Worm (Caenorhabditis elegans) whole organism, L3 larva: ENCODE results near the gene D1054.1.

Experiments used
- aly-2 ChIP-seq: fragments of 150-350 bp; optimal IDR thresholded peaks from 2 replicates; lab custom pipeline; 2014; ENCODE audit warnings: missing biosample characterization, missing genetic modification characterization
- ama-1 ChIP-seq: fragments of 150-350 bp; optimal IDR thresholded peaks from 2 replicates; lab custom pipeline; 2018
- ceh-16 ChIP-seq: sonication (generic microtip); optimal IDR thresholded peaks from 2 replicates; lab custom pipeline; 2017; ENCODE audit warnings: missing biosample characterization, missing genetic modification characterization
- ceh-28 ChIP-seq: fragments of 150-350 bp; optimal IDR thresholded peaks from 2 replicates; lab custom pipeline; 2014; ENCODE audit warnings: missing biosample characterization, missing genetic modification reagents, missing genetic modification characterization
- ceh-82 ChIP-seq: fragments of 150-350 bp; optimal IDR thresholded peaks from 2 replicates; lab custom pipeline; 2014; ENCODE audit warnings: missing biosample characterization, missing genetic modification characterization
- ceh-9 ChIP-seq: sonication (generic microtip); optimal IDR thresholded peaks from 2 replicates; lab custom pipeline; 2018; ENCODE audit warnings: missing biosample characterization, missing genetic modification characterization
- daf-12 ChIP-seq: fragments of 150-350 bp; optimal IDR thresholded peaks from 2 replicates; lab custom pipeline; 2014; ENCODE audit warnings: missing biosample characterization, missing genetic modification reagents, missing genetic modification characterization
- egl-27 ChIP-seq: sonication (generic microtip); optimal IDR thresholded peaks from 4 replicates; lab custom pipeline; 2017; ENCODE audit warnings: missing biosample characterization, missing genetic modification reagents, missing genetic modification characterization
- egl-5 ChIP-seq: fragments of 150-350 bp; optimal IDR thresholded peaks from 2 replicates; lab custom pipeline; 2017; ENCODE audit warnings: missing biosample characterization, missing genetic modification reagents, missing genetic modification characterization, inconsistent platforms
- elt-1 ChIP-seq: fragments of 150-350 bp; optimal IDR thresholded peaks from 2 replicates; lab custom pipeline; 2014; ENCODE audit warnings: missing biosample characterization, missing genetic modification characterization
- elt-2 ChIP-seq: sonication (generic microtip); optimal IDR thresholded peaks from 2 replicates; lab custom pipeline; 2016; ENCODE audit warnings: missing genetic modification reagents, mild to moderate bottlenecking, missing genetic modification characterization, missing compliant biosample characterization
- elt-3 ChIP-seq, 3 experiments: fragments of 150-350 bp in 1 of 3; sonication (generic microtip) in 2 of 3; optimal IDR thresholded peaks; 2 replicates in 2 of 3; 4 replicates in 1 of 3; lab custom pipeline; 2014 to 2017; ENCODE audit warnings: missing biosample characterization in 3 of 3, missing genetic modification characterization in 3 of 3
- eor-1 ChIP-seq, 2 experiments: fragments of 150-350 bp; optimal IDR thresholded peaks; 2 replicates each; lab custom pipeline; 2014 to 2018; ENCODE audit warnings: missing biosample characterization in 2 of 2, missing genetic modification characterization in 2 of 2
- fkh-2 ChIP-seq: fragments of 150-350 bp; optimal IDR thresholded peaks from 2 replicates; lab custom pipeline; 2014; ENCODE audit warnings: missing biosample characterization, missing genetic modification reagents, missing genetic modification characterization
- fos-1 ChIP-seq: fragments of 150-350 bp; optimal IDR thresholded peaks from 2 replicates; lab custom pipeline; 2014; ENCODE audit warnings: missing biosample characterization, missing genetic modification characterization
- hmg-11 ChIP-seq: sonication (generic microtip); optimal IDR thresholded peaks from 2 replicates; lab custom pipeline; 2016; ENCODE audit warnings: missing genetic modification characterization, missing compliant biosample characterization
- jun-1 ChIP-seq: fragments of 150-350 bp; optimal IDR thresholded peaks from 2 replicates; lab custom pipeline; 2014; ENCODE audit warnings: missing biosample characterization, missing genetic modification reagents, missing genetic modification characterization
- lin-39 ChIP-seq: fragments of 150-350 bp; optimal IDR thresholded peaks from 2 replicates; lab custom pipeline; 2018; ENCODE audit warnings: missing biosample characterization, missing genetic modification reagents, missing genetic modification characterization
- lsy-12 ChIP-seq: sonication (generic microtip); optimal IDR thresholded peaks from 2 replicates; lab custom pipeline; 2016; ENCODE audit warnings: mild to moderate bottlenecking, missing genetic modification characterization, missing compliant biosample characterization
- mdl-1 ChIP-seq: fragments of 150-350 bp; optimal IDR thresholded peaks from 2 replicates; lab custom pipeline; 2014; ENCODE audit warnings: missing biosample characterization, missing genetic modification characterization
- mml-1 ChIP-seq: fragments of 150-350 bp; sonication (generic microtip); optimal IDR thresholded peaks from 3 replicates; lab custom pipeline; 2014; ENCODE audit warnings: missing biosample characterization, missing genetic modification characterization
- nfya-1 ChIP-seq: sonication (generic microtip); optimal IDR thresholded peaks from 2 replicates; lab custom pipeline; 2017; ENCODE audit warnings: missing genetic modification characterization, mild to moderate bottlenecking, missing compliant biosample characterization, antibody characterized with exemption, moderate library complexity; ENCODE audit not compliant: insufficient read depth
- nhr-11 ChIP-seq: fragments of 150-350 bp; optimal IDR thresholded peaks from 2 replicates; lab custom pipeline; 2014; ENCODE audit warnings: missing biosample characterization, missing genetic modification characterization
- nhr-12 ChIP-seq: fragments of 150-350 bp; optimal IDR thresholded peaks from 2 replicates; lab custom pipeline; 2014; ENCODE audit warnings: missing biosample characterization, missing genetic modification characterization
- nhr-23 ChIP-seq: fragments of 150-350 bp; optimal IDR thresholded peaks from 2 replicates; lab custom pipeline; 2014; ENCODE audit warnings: missing biosample characterization, missing genetic modification reagents, missing genetic modification characterization
- nhr-237 ChIP-seq: fragments of 150-350 bp; optimal IDR thresholded peaks from 2 replicates; lab custom pipeline; 2014; ENCODE audit warnings: missing biosample characterization, missing genetic modification characterization
- nhr-25 ChIP-seq: sonication (generic microtip); optimal IDR thresholded peaks from 2 replicates; lab custom pipeline; 2017; ENCODE audit warnings: missing biosample characterization, missing genetic modification characterization
- nhr-28 ChIP-seq: fragments of 150-350 bp; optimal IDR thresholded peaks from 2 replicates; lab custom pipeline; 2014; ENCODE audit warnings: missing biosample characterization, missing genetic modification characterization
- nhr-43 ChIP-seq: sonication (generic microtip); optimal IDR thresholded peaks from 2 replicates; lab custom pipeline; 2016; ENCODE audit warnings: mild to moderate bottlenecking, missing genetic modification characterization, missing compliant biosample characterization; ENCODE audit not compliant: poor library complexity, severe bottlenecking
- nhr-67 ChIP-seq: fragments of 150-350 bp; optimal IDR thresholded peaks from 2 replicates; lab custom pipeline; 2014; ENCODE audit warnings: missing biosample characterization, missing genetic modification characterization
- nhr-76 ChIP-seq: fragments of 150-350 bp; sonication (generic microtip); optimal IDR thresholded peaks from 5 replicates; lab custom pipeline; 2014; ENCODE audit warnings: missing biosample characterization, missing genetic modification characterization
- nhr-77 ChIP-seq: fragments of 150-350 bp; optimal IDR thresholded peaks from 2 replicates; lab custom pipeline; 2014; ENCODE audit warnings: missing biosample characterization, missing genetic modification characterization
- pha-4 ChIP-seq: fragments of 150-350 bp; optimal IDR thresholded peaks from 2 replicates; lab custom pipeline; 2014; ENCODE audit warnings: missing biosample characterization, missing genetic modification reagents, missing genetic modification characterization
- pqm-1 ChIP-seq: fragments of 150-350 bp; optimal IDR thresholded peaks from 2 replicates; lab custom pipeline; 2017; ENCODE audit warnings: missing biosample characterization, missing genetic modification characterization, inconsistent platforms
- sea-2 ChIP-seq: fragments of 150-350 bp; sonication (generic microtip); optimal IDR thresholded peaks from 4 replicates; lab custom pipeline; 2014; ENCODE audit warnings: missing biosample characterization, missing genetic modification reagents, missing genetic modification characterization
- skn-1 ChIP-seq: fragments of 150-350 bp; optimal IDR thresholded peaks from 2 replicates; lab custom pipeline; 2014; ENCODE audit warnings: missing biosample characterization, missing genetic modification characterization
- snpc-4 ChIP-seq: fragments of 150-350 bp; optimal IDR thresholded peaks from 2 replicates; lab custom pipeline; 2014; ENCODE audit warnings: missing biosample characterization, missing genetic modification characterization
- tbx-2 ChIP-seq: sonication (generic microtip); optimal IDR thresholded peaks from 2 replicates; lab custom pipeline; 2016; ENCODE audit warnings: mild to moderate bottlenecking, missing genetic modification characterization, missing compliant biosample characterization
- unc-62 ChIP-seq: fragments of 150-350 bp; sonication (generic microtip); optimal IDR thresholded peaks from 4 replicates; lab custom pipeline; 2014; ENCODE audit warnings: missing biosample characterization, missing genetic modification reagents, missing genetic modification characterization
- zag-1 ChIP-seq: fragments of 150-350 bp; optimal IDR thresholded peaks from 2 replicates; lab custom pipeline; 2014; ENCODE audit warnings: missing biosample characterization, missing genetic modification characterization
- ztf-11 ChIP-seq: fragments of 150-350 bp; optimal IDR thresholded peaks from 2 replicates; lab custom pipeline; 2014; ENCODE audit warnings: missing biosample characterization, missing genetic modification characterization
- ztf-4 ChIP-seq: fragments of 150-350 bp; optimal IDR thresholded peaks from 2 replicates; lab custom pipeline; 2014; ENCODE audit warnings: missing biosample characterization, missing genetic modification characterization

D1054.1 gene

ce11 chrV:10736756-10737155, 33.3 kb downstream of the D1054.1 start, which contains the start of the genes mre-11 and wdr-5.3 (continued):
- TF ChIP-seq nhr-67 (tag; lab: Kevin White, UChicago), result no peak
- peak; percentile 12 for TF ChIP-seq skn-1 (tag; lab: Kevin White, UChicago)
- peak; percentile 66 for TF ChIP-seq nfya-1 (tag; lab: Kevin White, UChicago)
- TF ChIP-seq mdl-1 (tag; lab: Kevin White, UChicago), result no peak
- no peak for TF ChIP-seq elt-1
- TF ChIP-seq egl-27 (tag; lab: Kevin White, UChicago), result no peak
- TF ChIP-seq daf-12 (tag; lab: Kevin White, UChicago), result no peak
- TF ChIP-seq hmg-11, result no peak
- no peak for TF ChIP-seq nhr-76 (tag; lab: Kevin White, UChicago)
- TF ChIP-seq elt-3 (tag; optimal IDR thresholded peaks at IDR 0.05; lab: Kevin White, UChicago), result no peak
- TF ChIP-seq eor-1 (tag; optimal IDR thresholded peaks at IDR 0.05; lab: Kevin White, UChicago), result no peak
- TF ChIP-seq ztf-11, result no peak
- peak; percentile 85 for TF ChIP-seq snpc-4 (tag; lab: Kevin White, UChicago)
- TF ChIP-seq tbx-2 (tag; lab: Kevin White, UChicago), result no peak
- no peak for TF ChIP-seq unc-62 (GFP tag; lab: Kevin White, UChicago)
- TF ChIP-seq lin-39, result no peak
- TF ChIP-seq nhr-237 (tag; lab: Kevin White, UChicago), result no peak
- TF ChIP-seq jun-1 (tag; lab: Kevin White, UChicago), result no peak
- no peak for TF ChIP-seq egl-5 (tag; lab: Kevin White, UChicago)
- peak; percentile 36 for TF ChIP-seq elt-2 (tag; lab: Kevin White, UChicago)
- TF ChIP-seq pqm-1 (tag; lab: Kevin White, UChicago), result no peak

ce11 chrV:10731989-10732472, 38.0 kb downstream of the D1054.1 start, which contains the start of gene T28B11.1:
Gene T28B11.1 (minus strand): TSS chrV:10732422.
- TF ChIP-seq fkh-2 (no peak), elt-2 (tag; lab: Kevin White, UChicago) (peak; percentile 80), zag-1 (tag; lab: Kevin White, UChicago) (no peak), elt-1 (no peak), ztf-4 (tag; lab: Kevin White, UChicago) (no peak)

- peak; percentile 7 for TF ChIP-seq nhr-11 (tag; lab: Kevin White, UChicago)
- TF ChIP-seq nhr-43 (tag; lab: Kevin White, UChicago), result no peak
- TF ChIP-seq jun-1 (tag; lab: Kevin White, UChicago), result no peak
- TF ChIP-seq nhr-25 (tag; lab: Kevin White, UChicago), result no peak
- TF ChIP-seq unc-62 (GFP tag; lab: Kevin White, UChicago), result peak; percentile 1
- no peak for TF ChIP-seq nhr-237 (tag; lab: Kevin White, UChicago)
- no peak for TF ChIP-seq ceh-82 (tag; lab: Kevin White, UChicago)
- TF ChIP-seq aly-2 (tag; lab: Kevin White, UChicago), result no peak
- TF ChIP-seq, all 47 proteins: peak for 2
Observed at ce11 chrV:10730824-10731416, 39.1 kb downstream of the D1054.1 start.

- no peak for TF ChIP-seq ceh-82 (tag; lab: Kevin White, UChicago)
- TF ChIP-seq ceh-16 (tag; lab: Kevin White, UChicago), result no peak
- TF ChIP-seq elt-3 (tag; optimal IDR thresholded peaks at IDR 0.05; lab: Kevin White, UChicago), result no peak
- TF ChIP-seq fos-1 (tag; lab: Kevin White, UChicago), result no peak
- TF ChIP-seq egl-5 (tag; lab: Kevin White, UChicago), result no peak
- TF ChIP-seq ztf-4 (tag; lab: Kevin White, UChicago), result no peak
- TF ChIP-seq mml-1 (tag; lab: Kevin White, UChicago), result no peak
- peak; percentile 59 for TF ChIP-seq ceh-28 (tag; lab: Kevin White, UChicago)
- peak; percentile 58 for TF ChIP-seq jun-1 (tag; lab: Kevin White, UChicago)
- TF ChIP-seq pqm-1 (tag; lab: Kevin White, UChicago), result peak; percentile 87
- no peak for TF ChIP-seq tbx-2 (tag; lab: Kevin White, UChicago)
- no peak for TF ChIP-seq nhr-43 (tag; lab: Kevin White, UChicago)
- TF ChIP-seq mdl-1 (tag; lab: Kevin White, UChicago), result peak; percentile 5
- no peak for TF ChIP-seq lsy-12 (tag; lab: Kevin White, UChicago)
- TF ChIP-seq nhr-28, result no peak
- no peak for TF ChIP-seq ama-1 (lab: Kevin White, UChicago)
- no peak for TF ChIP-seq nhr-12
- TF ChIP-seq daf-12 (tag; lab: Kevin White, UChicago), result no peak
- TF ChIP-seq unc-62 (GFP tag; lab: Kevin White, UChicago), result no peak
- peak; percentile 2 for TF ChIP-seq nfya-1 (tag; lab: Kevin White, UChicago)
- no peak for TF ChIP-seq nhr-77 (tag; lab: Kevin White, UChicago)
- TF ChIP-seq snpc-4 (tag; lab: Kevin White, UChicago), result peak; percentile 38
- TF ChIP-seq nhr-23 (tag; lab: Kevin White, UChicago), result peak; percentile 76
- no peak for TF ChIP-seq nhr-11 (tag; lab: Kevin White, UChicago)
- peak; percentile 26 for TF ChIP-seq pha-4
- no peak for TF ChIP-seq fkh-2
- TF ChIP-seq sea-2 (GFP tag; lab: Kevin White, UChicago), result no peak
- TF ChIP-seq ceh-9 (tag; lab: Kevin White, UChicago), result no peak
- no peak for TF ChIP-seq skn-1 (tag; lab: Kevin White, UChicago)
- TF ChIP-seq nhr-237 (tag; lab: Kevin White, UChicago), result no peak
- no peak for TF ChIP-seq aly-2 (tag; lab: Kevin White, UChicago)
- TF ChIP-seq nhr-76 (tag; lab: Kevin White, UChicago), result no peak
- no peak for TF ChIP-seq zag-1 (tag; lab: Kevin White, UChicago)
- no peak for TF ChIP-seq elt-1
- TF ChIP-seq elt-2 (tag; lab: Kevin White, UChicago), result peak; percentile 94
Observed at ce11 chrV:10729456-10729904, 40.5 kb downstream of the D1054.1 start.
